Fruit fly (Drosophila melanogaster): ENCODE data around the gene Rab27.

- no peak for TF ChIP-seq fd59A (GFP tag; optimal IDR thresholded peaks at IDR 0.05)
- no peak for TF ChIP-seq achi (GFP tag; optimal IDR thresholded peaks at IDR 0.05)
- no peak for TF ChIP-seq Sox14 (GFP tag; optimal IDR thresholded peaks at IDR 0.05)
- no peak for TF ChIP-seq Sox102F (GFP tag; optimal IDR thresholded peaks at IDR 0.05)
- no peak for TF ChIP-seq dac (GFP tag; optimal IDR thresholded peaks at IDR 0.05)
- no peak for TF ChIP-seq dsx (GFP tag; optimal IDR thresholded peaks at IDR 0.05; ENCODE audit: poor library complexity, severe bottlenecking)
These were observed 16.4 kb downstream of the Rab27 start, which contains the start of gene Lrpprc2 for dm6 chrX:1460278-1460872.

All from whole organism, prepupa.